Worm (Caenorhabditis elegans) whole organism, late embryonic: ENCODE measurements around the gene R52.6.

Source experiments
- T23F11.4 ChIP-seq: fragments of 200-800 bp; sonication (Bioruptor generic); optimal IDR thresholded peaks from 2 replicates; lab custom pipeline; 2018; ENCODE audit warnings: mild to moderate bottlenecking, missing genetic modification characterization, missing compliant biosample characterization
- ceh-2 ChIP-seq: sonication (generic microtip); optimal IDR thresholded peaks from 2 replicates; lab custom pipeline; 2016; ENCODE audit warnings: missing genotype, missing genetic modification characterization, missing compliant biosample characterization
- ceh-24 ChIP-seq: sonication (generic microtip); optimal IDR thresholded peaks from 2 replicates; lab custom pipeline; 2016; ENCODE audit warnings: mild to moderate bottlenecking, missing genetic modification characterization, missing compliant biosample characterization
- elt-2 ChIP-seq: sonication (generic microtip); optimal IDR thresholded peaks from 2 replicates; lab custom pipeline; 2016; ENCODE audit warnings: missing genetic modification reagents, missing genetic modification characterization, missing compliant biosample characterization
- ets-4 ChIP-seq: sonication (generic microtip); optimal IDR thresholded peaks from 2 replicates; lab custom pipeline; 2016; ENCODE audit warnings: missing genetic modification characterization, missing compliant biosample characterization
- eyg-1 ChIP-seq: sonication (generic microtip); optimal IDR thresholded peaks from 2 replicates; lab custom pipeline; 2016; ENCODE audit warnings: missing genotype, missing genetic modification characterization, missing compliant biosample characterization
- nfya-1 ChIP-seq: sonication (generic microtip); optimal IDR thresholded peaks from 2 replicates; lab custom pipeline; 2017; ENCODE audit warnings: missing genetic modification characterization, mild to moderate bottlenecking, missing compliant biosample characterization, antibody characterized with exemption, moderate library complexity
- nhr-11 ChIP-seq: fragments of 150-350 bp; optimal IDR thresholded peaks from 2 replicates; lab custom pipeline; 2014; ENCODE audit warnings: missing biosample characterization, missing genetic modification characterization
- pag-3 ChIP-seq: sonication (generic microtip); optimal IDR thresholded peaks from 2 replicates; lab custom pipeline; 2016; ENCODE audit warnings: missing compliant biosample characterization, missing genetic modification characterization, borderline replicate concordance
- sox-2 ChIP-seq: fragments of 200-800 bp; sonication (Bioruptor generic); IDR thresholded peaks from 2 replicates; pipeline ENCODE4 v1.3.6; 2022; ENCODE audit warnings: missing genetic modification reagents, missing genetic modification characterization, missing compliant biosample characterization

- TF ChIP-seq ceh-2 (tag; lab: Kevin White, UChicago) (no peak), elt-2 (no peak), nhr-11 (tag; lab: Kevin White, UChicago) (no peak), ets-4 (tag; lab: Kevin White, UChicago) (no peak), nfya-1 (tag; lab: Kevin White, UChicago) (no peak), ceh-24 (tag; lab: Kevin White, UChicago) (no peak), T23F11.4 (GFP tag; lab: Kevin White, UChicago) (no peak), pag-3 (no peak), eyg-1 (no peak), sox-2 (GFP tag; lab: Robert Waterston, UW) (no peak)
These were observed 1.6 kb upstream of the R52.6 start for ce11 chrII:2114488-2114887.
